Fruit fly (Drosophila melanogaster) whole organism, prepupa: ENCODE measurements around the gene Acbp2.
A peak's percentile ranks its signal among the peaks of the same experiment; 100 is the strongest.

ENCODE experiments used
- Blimp-1 ChIP-seq: fragments of 200-800 bp; sonication (Bioruptor generic); optimal IDR thresholded peaks from 3 replicates; lab custom pipeline; 2017; ENCODE audit warnings: missing biosample characterization, missing genetic modification characterization, mild to moderate bottlenecking, moderate library complexity, missing genetic modification reagents
- CG10631 ChIP-seq: fragments of 200-800 bp; sonication (Bioruptor generic); optimal IDR thresholded peaks from 2 replicates; lab custom pipeline; 2016; ENCODE audit warnings: missing biosample characterization, missing genetic modification characterization
- CG10669 ChIP-seq: fragments of 200-800 bp; sonication (Bioruptor generic); optimal IDR thresholded peaks from 3 replicates; lab custom pipeline; 2018; ENCODE audit warnings: missing biosample characterization, mild to moderate bottlenecking, missing genetic modification characterization, moderate library complexity
- CG11294 ChIP-seq: fragments of 200-800 bp; sonication (Bioruptor generic); IDR thresholded peaks from 2 replicates; pipeline ENCODE4 v1.3.6; 2022; ENCODE audit warnings: missing biosample characterization, missing genetic modification characterization
- CG11762 ChIP-seq: fragments of 200-800 bp; sonication (Bioruptor generic); optimal IDR thresholded peaks from 3 replicates; lab custom pipeline; 2016; ENCODE audit warnings: missing biosample characterization, missing genetic modification characterization; ENCODE audit not compliant: insufficient read depth
- CG11902 ChIP-seq: fragments of 200-800 bp; sonication (Bioruptor generic); optimal IDR thresholded peaks from 3 replicates; lab custom pipeline; 2016; ENCODE audit warnings: missing biosample characterization, missing genetic modification characterization
- CG15336 ChIP-seq: fragments of 200-800 bp; sonication (Bioruptor generic); IDR thresholded peaks from 2 replicates; pipeline ENCODE4 v1.3.6; 2022; ENCODE audit warnings: missing biosample characterization, missing genetic modification characterization
- CG1621 ChIP-seq: fragments of 200-800 bp; sonication (Bioruptor generic); optimal IDR thresholded peaks from 3 replicates; lab custom pipeline; 2018; ENCODE audit warnings: missing biosample characterization, mild to moderate bottlenecking, missing genetic modification characterization
- CG3032 ChIP-seq: fragments of 200-800 bp; optimal IDR thresholded peaks from 2 replicates; lab custom pipeline; 2019; ENCODE audit warnings: missing biosample characterization, mild to moderate bottlenecking, missing genetic modification characterization, moderate library complexity
- CG31627 ChIP-seq: fragments of 200-800 bp; sonication (Bioruptor generic); optimal IDR thresholded peaks from 3 replicates; lab custom pipeline; 2016; ENCODE audit warnings: missing biosample characterization, missing genetic modification characterization
- CG32006 ChIP-seq: fragments of 200-800 bp; sonication (Bioruptor generic); optimal IDR thresholded peaks from 3 replicates; lab custom pipeline; 2017; ENCODE audit warnings: missing biosample characterization, mild to moderate bottlenecking, missing genetic modification characterization
- CG34406 ChIP-seq: fragments of 200-800 bp; sonication (Bioruptor generic); optimal IDR thresholded peaks from 3 replicates; lab custom pipeline; 2016; ENCODE audit warnings: missing biosample characterization, missing genetic modification characterization
- CG3919 ChIP-seq: fragments of 200-800 bp; sonication (Bioruptor generic); optimal IDR thresholded peaks from 3 replicates; lab custom pipeline; 2016; ENCODE audit warnings: missing biosample characterization, missing genetic modification characterization
- CG4318 ChIP-seq: fragments of 200-800 bp; sonication (Bioruptor generic); optimal IDR thresholded peaks from 3 replicates; lab custom pipeline; 2017; ENCODE audit warnings: missing biosample characterization, mild to moderate bottlenecking, missing genetic modification characterization
- CG6163 ChIP-seq: fragments of 200-800 bp; sonication (Bioruptor generic); IDR thresholded peaks from 3 replicates; pipeline ENCODE4 v1.3.6; 2022; ENCODE audit warnings: missing biosample characterization, missing genetic modification characterization
- CG6276 ChIP-seq: fragments of 200-800 bp; sonication (Bioruptor generic); optimal IDR thresholded peaks from 2 replicates; lab custom pipeline; 2017; ENCODE audit warnings: missing biosample characterization, mild to moderate bottlenecking, missing genetic modification characterization
- CG6792 ChIP-seq: fragments of 200-800 bp; sonication (Bioruptor generic); optimal IDR thresholded peaks from 3 replicates; lab custom pipeline; 2016; ENCODE audit warnings: missing biosample characterization, missing genetic modification characterization
- CG6808 ChIP-seq: fragments of 200-800 bp; sonication (Bioruptor generic); optimal IDR thresholded peaks from 3 replicates; lab custom pipeline; 2017; ENCODE audit warnings: missing biosample characterization, missing genetic modification characterization, mild to moderate bottlenecking, moderate library complexity, missing genetic modification reagents
- CG6854 ChIP-seq: fragments of 200-800 bp; sonication (Bioruptor generic); optimal IDR thresholded peaks from 2 replicates; lab custom pipeline; 2017; ENCODE audit warnings: missing biosample characterization, mild to moderate bottlenecking, missing genetic modification characterization
- CG7368 ChIP-seq: fragments of 200-800 bp; sonication (Bioruptor generic); optimal IDR thresholded peaks from 3 replicates; lab custom pipeline; 2016; ENCODE audit warnings: missing biosample characterization, missing genetic modification characterization
- CG8119 ChIP-seq: fragments of 200-800 bp; sonication (Bioruptor generic); IDR thresholded peaks from 3 replicates; pipeline ENCODE4 v1.3.6; 2022; ENCODE audit warnings: missing biosample characterization, missing genetic modification characterization
- CG8319 ChIP-seq: fragments of 200-800 bp; sonication (Bioruptor generic); optimal IDR thresholded peaks from 3 replicates; lab custom pipeline; 2016; ENCODE audit warnings: missing biosample characterization, missing genetic modification characterization
- CG8632 ChIP-seq: fragments of 200-800 bp; sonication (Bioruptor generic); optimal IDR thresholded peaks from 3 replicates; lab custom pipeline; 2016; ENCODE audit warnings: missing biosample characterization, missing genetic modification characterization
- Eip78C ChIP-seq: fragments of 200-800 bp; sonication (Bioruptor generic); peaks from one replicate; lab custom pipeline; 2016; ENCODE audit warnings: missing biosample characterization, missing genetic modification characterization
- Eip93F ChIP-seq: fragments of 200-800 bp; sonication (Bioruptor generic); optimal IDR thresholded peaks from 2 replicates; lab custom pipeline; 2016; ENCODE audit warnings: missing biosample characterization, mild to moderate bottlenecking, missing genetic modification characterization
- Ets21C ChIP-seq: fragments of 200-800 bp; sonication (Bioruptor generic); optimal IDR thresholded peaks from 3 replicates; lab custom pipeline; 2016; ENCODE audit warnings: missing biosample characterization, missing genetic modification characterization
- Ets96B ChIP-seq: fragments of 200-800 bp; optimal IDR thresholded peaks from 2 replicates; lab custom pipeline; 2019; ENCODE audit warnings: missing biosample characterization, mild to moderate bottlenecking, missing genetic modification characterization, moderate library complexity
- Gug ChIP-seq: fragments of 200-800 bp; sonication (Bioruptor generic); IDR thresholded peaks from 2 replicates; pipeline ENCODE4 v1.3.6; 2022; ENCODE audit warnings: missing biosample characterization, missing genetic modification characterization
- Hr38 ChIP-seq: sonication (Bioruptor generic); optimal IDR thresholded peaks from 2 replicates; lab custom pipeline; 2016; ENCODE audit warnings: missing biosample characterization, missing genetic modification characterization
- Hr39 ChIP-seq: fragments of 200-800 bp; sonication (Bioruptor generic); optimal IDR thresholded peaks from 2 replicates; lab custom pipeline; 2016; ENCODE audit warnings: missing biosample characterization, missing genetic modification characterization
- Lpt ChIP-seq: fragments of 200-800 bp; sonication (Bioruptor generic); optimal IDR thresholded peaks from 3 replicates; lab custom pipeline; 2016; ENCODE audit warnings: missing biosample characterization, missing genetic modification characterization
- Met ChIP-seq: fragments of 200-800 bp; sonication (Bioruptor generic); optimal IDR thresholded peaks from 3 replicates; lab custom pipeline; 2016; ENCODE audit warnings: missing biosample characterization, missing genetic modification characterization
- Smox ChIP-seq: fragments of 200-800 bp; sonication (Bioruptor generic); optimal IDR thresholded peaks from 3 replicates; lab custom pipeline; 2016; ENCODE audit warnings: missing biosample characterization, missing genetic modification characterization
- Sox102F ChIP-seq: fragments of 200-800 bp; sonication (Bioruptor generic); optimal IDR thresholded peaks from 2 replicates; lab custom pipeline; 2016; ENCODE audit warnings: missing biosample characterization, mild to moderate bottlenecking, missing genetic modification characterization
- Sox14 ChIP-seq: fragments of 200-800 bp; sonication (Bioruptor generic); optimal IDR thresholded peaks from 3 replicates; lab custom pipeline; 2016; ENCODE audit warnings: missing biosample characterization, missing genetic modification characterization
- Sox15 ChIP-seq: fragments of 200-800 bp; sonication (Bioruptor generic); optimal IDR thresholded peaks from 3 replicates; lab custom pipeline; 2016; ENCODE audit warnings: missing biosample characterization, missing genetic modification characterization
- acj6 ChIP-seq: fragments of 200-800 bp; sonication (Bioruptor generic); optimal IDR thresholded peaks from 3 replicates; lab custom pipeline; 2016; ENCODE audit warnings: missing biosample characterization, missing genetic modification characterization
- cyc ChIP-seq: fragments of 200-800 bp; sonication (Bioruptor generic); optimal IDR thresholded peaks from 3 replicates; lab custom pipeline; 2016; ENCODE audit warnings: missing biosample characterization, missing genetic modification characterization
- dac ChIP-seq: fragments of 200-800 bp; sonication (Bioruptor generic); optimal IDR thresholded peaks from 2 replicates; lab custom pipeline; 2017; ENCODE audit warnings: missing biosample characterization, mild to moderate bottlenecking, missing genetic modification characterization
- dsx ChIP-seq: fragments of 200-800 bp; optimal IDR thresholded peaks from 3 replicates; lab custom pipeline; 2019; ENCODE audit warnings: missing biosample characterization, mild to moderate bottlenecking, missing genetic modification characterization, moderate library complexity; ENCODE audit not compliant: poor library complexity, severe bottlenecking
- eg ChIP-seq: fragments of 200-800 bp; sonication (Bioruptor generic); IDR thresholded peaks from 3 replicates; pipeline ENCODE4 v1.3.6; 2022; ENCODE audit warnings: missing biosample characterization, missing genetic modification characterization
- fd59A ChIP-seq: fragments of 200-800 bp; sonication (Bioruptor generic); optimal IDR thresholded peaks from 2 replicates; lab custom pipeline; 2017; ENCODE audit warnings: missing biosample characterization, mild to moderate bottlenecking, missing genetic modification characterization, missing genetic modification reagents
- fkh ChIP-seq: fragments of 200-800 bp; sonication (Bioruptor generic); optimal IDR thresholded peaks from 3 replicates; lab custom pipeline; 2017; ENCODE audit warnings: missing biosample characterization, mild to moderate bottlenecking, missing genetic modification characterization, moderate library complexity
- pdm3 ChIP-seq: fragments of 200-800 bp; sonication (Bioruptor generic); optimal IDR thresholded peaks from 3 replicates; lab custom pipeline; 2016; ENCODE audit warnings: missing biosample characterization, missing genetic modification characterization
- salr ChIP-seq, 2 experiments: fragments of 200-800 bp; sonication (Bioruptor generic); optimal IDR thresholded peaks; 3 replicates each; lab custom pipeline; 2016 to 2018; ENCODE audit warnings: missing biosample characterization in 2 of 2, missing genetic modification characterization in 2 of 2, mild to moderate bottlenecking in 1 of 2
- svp ChIP-seq: fragments of 200-800 bp; sonication (Bioruptor generic); peaks from one replicate; lab custom pipeline; 2016; ENCODE audit warnings: missing biosample characterization, missing genetic modification characterization
- topi ChIP-seq: fragments of 200-800 bp; sonication (Bioruptor generic); optimal IDR thresholded peaks from 3 replicates; lab custom pipeline; 2016; ENCODE audit warnings: missing biosample characterization, missing genetic modification characterization

The Acbp2 gene

dm6 chr3L:7150850-7151249 is 19.2 kb downstream of the Acbp2 start (continued):
- peak; percentile 30 for TF ChIP-seq CG11902 (GFP tag; lab: Kevin White, UChicago)
- no peak for TF ChIP-seq Eip93F (GFP tag; lab: Kevin White, UChicago)
- TF ChIP-seq CG6808 = peak; percentile 75
- peak; percentile 55 for TF ChIP-seq CG4318 (GFP tag; lab: Kevin White, UChicago)
- peak; percentile 78 for TF ChIP-seq pdm3
- TF ChIP-seq fkh (GFP tag; lab: Kevin White, UChicago) = no peak
- peak; percentile 40 for TF ChIP-seq dac
- TF ChIP-seq Smox (GFP tag; lab: Kevin White, UChicago) = peak; percentile 36
- peak; percentile 80 for TF ChIP-seq CG3919 (GFP tag; lab: Kevin White, UChicago)
- TF ChIP-seq CG6163 (GFP tag; lab: Robert Waterston, UW) = peak; percentile 93
- TF ChIP-seq Gug (GFP tag; lab: Robert Waterston, UW) = peak; percentile 73
- TF ChIP-seq CG8632 (GFP tag; lab: Kevin White, UChicago) = peak; percentile 41
- peak; percentile 35 for TF ChIP-seq Hr39
- peak; percentile 63 for TF ChIP-seq CG7368 (GFP tag; lab: Kevin White, UChicago)

dm6 chr3L:7151521-7152465 is 20.1 kb downstream of the Acbp2 start:
- peak; percentile 23 for TF ChIP-seq CG6792 (GFP tag; lab: Kevin White, UChicago)
- TF ChIP-seq fd59A (GFP tag; lab: Kevin White, UChicago) = no peak
- TF ChIP-seq Eip78C (GFP tag; lab: Kevin White, UChicago) = peak; percentile 86
- TF ChIP-seq CG6276 (GFP tag; lab: Kevin White, UChicago) = peak; percentile 45
- peak; percentile 50 for TF ChIP-seq svp (GFP tag; lab: Kevin White, UChicago)
- TF ChIP-seq CG6808 = peak; percentile 15
- TF ChIP-seq CG8119 = peak; percentile 87
- TF ChIP-seq CG15336 (GFP tag; lab: Robert Waterston, UW) = peak; percentile 90
- TF ChIP-seq acj6 (GFP tag; lab: Kevin White, UChicago) = peak; percentile 60
- TF ChIP-seq CG1621 (tag; lab: Kevin White, UChicago) = no peak
- TF ChIP-seq Sox14 (GFP tag; lab: Kevin White, UChicago) = peak; percentile 52
- no peak for TF ChIP-seq Sox15 (GFP tag; lab: Kevin White, UChicago)
- TF ChIP-seq salr (GFP tag; optimal IDR thresholded peaks at IDR 0.05; lab: Kevin White, UChicago) = peak in 1 of 2 experiments; percentile 62
- peak; percentile 19 for TF ChIP-seq Met
- peak; percentile 27 for TF ChIP-seq CG34406 (GFP tag; lab: Kevin White, UChicago)
- peak; percentile 60 for TF ChIP-seq CG4318 (GFP tag; lab: Kevin White, UChicago)
- TF ChIP-seq CG11294 (GFP tag; lab: Robert Waterston, UW) = peak; percentile 68; the same call in 1 of the 2 replicates
- peak; percentile 83 for TF ChIP-seq eg
- TF ChIP-seq CG11762 (GFP tag; lab: Kevin White, UChicago) = peak; percentile 33
- no peak for TF ChIP-seq CG10669 (GFP tag; lab: Kevin White, UChicago)
- TF ChIP-seq Smox (GFP tag; lab: Kevin White, UChicago) = peak; percentile 6
- no peak for TF ChIP-seq Ets21C
- peak; percentile 32 for TF ChIP-seq CG8632 (GFP tag; lab: Kevin White, UChicago)
- TF ChIP-seq CG32006 = peak; percentile 76
- no peak for TF ChIP-seq CG31627
- TF ChIP-seq Sox102F (GFP tag; lab: Kevin White, UChicago) = no peak
- TF ChIP-seq CG8319 (GFP tag; lab: Kevin White, UChicago) = no peak
- peak; percentile 72 for TF ChIP-seq CG3919 (GFP tag; lab: Kevin White, UChicago)
- peak; percentile 40 for TF ChIP-seq Ets96B (tag; lab: Kevin White, UChicago)
- TF ChIP-seq Blimp-1 (GFP tag; lab: Kevin White, UChicago) = no peak
- TF ChIP-seq cyc (GFP tag; lab: Kevin White, UChicago) = peak; percentile 15
- peak; percentile 10 for TF ChIP-seq topi (GFP tag; lab: Kevin White, UChicago)
- TF ChIP-seq dsx = peak; percentile 13
- peak; percentile 79 for TF ChIP-seq Lpt (GFP tag; lab: Kevin White, UChicago)
- TF ChIP-seq dac = peak; percentile 8
- no peak for TF ChIP-seq CG6854 (GFP tag; lab: Kevin White, UChicago)
- no peak for TF ChIP-seq Hr38 (GFP tag; lab: Kevin White, UChicago)
- TF ChIP-seq CG7368 (GFP tag; lab: Kevin White, UChicago) = no peak
- peak; percentile 16 for TF ChIP-seq CG3032
- TF ChIP-seq CG10631 (GFP tag; lab: Kevin White, UChicago) = peak; percentile 47
